Fruit fly (Drosophila melanogaster) whole organism, prepupa: ENCODE data around the gene Ccz1.

ENCODE experiments used
- Blimp-1 ChIP-seq: fragments of 200-800 bp; sonication (Bioruptor generic); optimal IDR thresholded peaks from 3 replicates; lab custom pipeline; 2017; ENCODE audit warnings: missing biosample characterization, missing genetic modification characterization, mild to moderate bottlenecking, moderate library complexity, missing genetic modification reagents
- CG15336 ChIP-seq: fragments of 200-800 bp; sonication (Bioruptor generic); IDR thresholded peaks from 2 replicates; pipeline ENCODE4 v1.3.6; 2022; ENCODE audit warnings: missing biosample characterization, missing genetic modification characterization
- CG1621 ChIP-seq: fragments of 200-800 bp; sonication (Bioruptor generic); optimal IDR thresholded peaks from 3 replicates; lab custom pipeline; 2018; ENCODE audit warnings: missing biosample characterization, mild to moderate bottlenecking, missing genetic modification characterization
- CG3032 ChIP-seq: fragments of 200-800 bp; optimal IDR thresholded peaks from 2 replicates; lab custom pipeline; 2019; ENCODE audit warnings: missing biosample characterization, mild to moderate bottlenecking, missing genetic modification characterization, moderate library complexity
- CG32006 ChIP-seq: fragments of 200-800 bp; sonication (Bioruptor generic); optimal IDR thresholded peaks from 3 replicates; lab custom pipeline; 2017; ENCODE audit warnings: missing biosample characterization, mild to moderate bottlenecking, missing genetic modification characterization
- CG34406 ChIP-seq: fragments of 200-800 bp; sonication (Bioruptor generic); optimal IDR thresholded peaks from 3 replicates; lab custom pipeline; 2016; ENCODE audit warnings: missing biosample characterization, missing genetic modification characterization
- CG6163 ChIP-seq: fragments of 200-800 bp; sonication (Bioruptor generic); IDR thresholded peaks from 3 replicates; pipeline ENCODE4 v1.3.6; 2022; ENCODE audit warnings: missing biosample characterization, missing genetic modification characterization
- CG6276 ChIP-seq: fragments of 200-800 bp; sonication (Bioruptor generic); optimal IDR thresholded peaks from 2 replicates; lab custom pipeline; 2017; ENCODE audit warnings: missing biosample characterization, mild to moderate bottlenecking, missing genetic modification characterization
- CG6792 ChIP-seq: fragments of 200-800 bp; sonication (Bioruptor generic); optimal IDR thresholded peaks from 3 replicates; lab custom pipeline; 2016; ENCODE audit warnings: missing biosample characterization, missing genetic modification characterization
- CG6808 ChIP-seq: fragments of 200-800 bp; sonication (Bioruptor generic); optimal IDR thresholded peaks from 3 replicates; lab custom pipeline; 2017; ENCODE audit warnings: missing biosample characterization, missing genetic modification characterization, mild to moderate bottlenecking, moderate library complexity, missing genetic modification reagents
- CG6854 ChIP-seq: fragments of 200-800 bp; sonication (Bioruptor generic); optimal IDR thresholded peaks from 2 replicates; lab custom pipeline; 2017; ENCODE audit warnings: missing biosample characterization, mild to moderate bottlenecking, missing genetic modification characterization
- CG8119 ChIP-seq: fragments of 200-800 bp; sonication (Bioruptor generic); IDR thresholded peaks from 3 replicates; pipeline ENCODE4 v1.3.6; 2022; ENCODE audit warnings: missing biosample characterization, missing genetic modification characterization
- CG8632 ChIP-seq: fragments of 200-800 bp; sonication (Bioruptor generic); optimal IDR thresholded peaks from 3 replicates; lab custom pipeline; 2016; ENCODE audit warnings: missing biosample characterization, missing genetic modification characterization
- Eip78C ChIP-seq: fragments of 200-800 bp; sonication (Bioruptor generic); peaks from one replicate; lab custom pipeline; 2016; ENCODE audit warnings: missing biosample characterization, missing genetic modification characterization
- Eip93F ChIP-seq: fragments of 200-800 bp; sonication (Bioruptor generic); optimal IDR thresholded peaks from 2 replicates; lab custom pipeline; 2016; ENCODE audit warnings: missing biosample characterization, mild to moderate bottlenecking, missing genetic modification characterization
- Ets96B ChIP-seq: fragments of 200-800 bp; optimal IDR thresholded peaks from 2 replicates; lab custom pipeline; 2019; ENCODE audit warnings: missing biosample characterization, mild to moderate bottlenecking, missing genetic modification characterization, moderate library complexity
- Gug ChIP-seq: fragments of 200-800 bp; sonication (Bioruptor generic); IDR thresholded peaks from 2 replicates; pipeline ENCODE4 v1.3.6; 2022; ENCODE audit warnings: missing biosample characterization, missing genetic modification characterization
- Hr38 ChIP-seq: sonication (Bioruptor generic); optimal IDR thresholded peaks from 2 replicates; lab custom pipeline; 2016; ENCODE audit warnings: missing biosample characterization, missing genetic modification characterization
- Hr39 ChIP-seq: fragments of 200-800 bp; sonication (Bioruptor generic); optimal IDR thresholded peaks from 2 replicates; lab custom pipeline; 2016; ENCODE audit warnings: missing biosample characterization, missing genetic modification characterization
- Hr4 ChIP-seq: fragments of 200-800 bp; sonication (Bioruptor generic); optimal IDR thresholded peaks from 3 replicates; lab custom pipeline; 2016; ENCODE audit warnings: missing biosample characterization, missing genetic modification characterization
- OdsH ChIP-seq: fragments of 200-800 bp; sonication (Bioruptor generic); optimal IDR thresholded peaks from 3 replicates; lab custom pipeline; 2016; ENCODE audit warnings: missing biosample characterization, missing genetic modification characterization
- Smox ChIP-seq: fragments of 200-800 bp; sonication (Bioruptor generic); optimal IDR thresholded peaks from 3 replicates; lab custom pipeline; 2016; ENCODE audit warnings: missing biosample characterization, missing genetic modification characterization
- achi ChIP-seq: fragments of 200-800 bp; sonication (Bioruptor generic); optimal IDR thresholded peaks from 3 replicates; lab custom pipeline; 2016; ENCODE audit warnings: missing biosample characterization, missing genetic modification characterization
- cyc ChIP-seq: fragments of 200-800 bp; sonication (Bioruptor generic); optimal IDR thresholded peaks from 3 replicates; lab custom pipeline; 2016; ENCODE audit warnings: missing biosample characterization, missing genetic modification characterization
- eg ChIP-seq: fragments of 200-800 bp; sonication (Bioruptor generic); IDR thresholded peaks from 3 replicates; pipeline ENCODE4 v1.3.6; 2022; ENCODE audit warnings: missing biosample characterization, missing genetic modification characterization
- fkh ChIP-seq: fragments of 200-800 bp; sonication (Bioruptor generic); optimal IDR thresholded peaks from 3 replicates; lab custom pipeline; 2017; ENCODE audit warnings: missing biosample characterization, mild to moderate bottlenecking, missing genetic modification characterization, moderate library complexity
- lz ChIP-seq: fragments of 200-800 bp; sonication (Bioruptor generic); optimal IDR thresholded peaks from 3 replicates; lab custom pipeline; 2016; ENCODE audit warnings: missing biosample characterization, missing genetic modification characterization
- salr ChIP-seq, 2 experiments: fragments of 200-800 bp; sonication (Bioruptor generic); optimal IDR thresholded peaks; 3 replicates each; lab custom pipeline; 2016 to 2018; ENCODE audit warnings: missing biosample characterization in 2 of 2, missing genetic modification characterization in 2 of 2, mild to moderate bottlenecking in 1 of 2
- spab ChIP-seq: fragments of 200-800 bp; sonication (Bioruptor generic); optimal IDR thresholded peaks from 2 replicates; lab custom pipeline; 2017; ENCODE audit warnings: missing biosample characterization, mild to moderate bottlenecking, missing genetic modification characterization, missing genetic modification reagents
- ss ChIP-seq, 2 experiments: fragments of 200-800 bp; sonication (Bioruptor generic); optimal IDR thresholded peaks; 2 replicates in 1 of 2; 3 replicates in 1 of 2; lab custom pipeline; 2017 to 2018; ENCODE audit warnings: mild to moderate bottlenecking in 2 of 2, missing biosample characterization in 2 of 2, missing genetic modification characterization in 2 of 2, moderate library complexity in 1 of 2

The Ccz1 gene

dm6 chr3L:3935567-3936207 lies 36.7 kb upstream of the Ccz1 start, which contains the start of gene Eip63F-1 (continued):
- TF ChIP-seq Smox (GFP tag; lab: Kevin White, UChicago) (no peak), CG6854 (no peak), CG3032 (tag; lab: Kevin White, UChicago) (no peak), cyc (GFP tag; lab: Kevin White, UChicago) (peak; percentile 4), CG6163 (GFP tag; lab: Robert Waterston, UW) (no peak; the same call in 2 of the 3 replicates), ss (GFP tag; optimal IDR thresholded peaks at IDR 0.05; lab: Kevin White, UChicago) (no peak), CG1621 (tag; lab: Kevin White, UChicago) (no peak), CG6792 (no peak), spab (GFP tag; lab: Kevin White, UChicago) (no peak), Gug (GFP tag; lab: Robert Waterston, UW) (peak; percentile 44; the same call in 1 of the 2 replicates), CG8632 (GFP tag; lab: Kevin White, UChicago) (no peak), lz (GFP tag; lab: Kevin White, UChicago) (no peak), Hr38 (GFP tag; lab: Kevin White, UChicago) (no peak), OdsH (GFP tag; lab: Kevin White, UChicago) (peak; percentile 54), achi (peak; percentile 35), salr (GFP tag; optimal IDR thresholded peaks at IDR 0.05; lab: Kevin White, UChicago) (peak in 1 of 2 experiments; percentile 45)

DNA sequence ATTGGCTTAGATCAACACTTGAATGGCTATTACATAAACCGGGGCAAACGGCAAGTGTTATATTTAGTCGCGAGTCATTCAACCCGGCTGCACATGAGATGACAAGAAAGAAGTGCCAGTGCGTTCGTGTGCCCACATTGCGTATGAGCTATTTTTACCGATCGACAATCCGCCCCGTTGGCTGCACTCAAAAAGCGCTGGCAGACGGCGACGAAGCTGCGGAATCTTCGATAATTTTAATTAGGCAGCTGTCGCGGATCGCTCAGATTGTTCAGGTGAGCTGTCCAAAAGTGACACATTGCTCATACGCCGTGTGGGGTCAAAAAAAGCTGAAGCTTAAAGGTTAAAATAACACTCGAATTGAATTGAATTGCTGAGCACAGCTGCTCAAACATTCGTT lies 35.2 kb upstream of the Ccz1 start:
- TF ChIP-seq Hr4 (GFP tag; lab: Kevin White, UChicago) (peak; percentile 1), eg (GFP tag; lab: Robert Waterston, UW) (0 out of 3 replicates have a peak, but pooled peaks have one; percentile 20), CG32006 (GFP tag; lab: Kevin White, UChicago) (peak; percentile 44), Hr39 (GFP tag; lab: Kevin White, UChicago) (no peak)
- TF ChIP-seq, all 60 proteins: peak for 3

- TF ChIP-seq CG6163 (GFP tag; lab: Robert Waterston, UW) (peak; percentile 69), Hr38 (GFP tag; lab: Kevin White, UChicago) (no peak), CG8119 (GFP tag; lab: Robert Waterston, UW) (peak; percentile 74), CG15336 (peak; percentile 75), CG6276 (GFP tag; lab: Kevin White, UChicago) (peak; percentile 44), Eip93F (peak; percentile 38), CG8632 (GFP tag; lab: Kevin White, UChicago) (no peak), Blimp-1 (GFP tag; lab: Kevin White, UChicago) (peak; percentile 4), CG6792 (no peak), eg (GFP tag; lab: Robert Waterston, UW) (peak; percentile 86), CG3032 (tag; lab: Kevin White, UChicago) (no peak), Eip78C (GFP tag; lab: Kevin White, UChicago) (peak; percentile 38)
- TF ChIP-seq, all 60 proteins: peak for 8
These were observed 34.6 kb upstream of the Ccz1 start for dm6 chr3L:3933599-3933998.

dm6 chr3L:3932742-3933289 lies 33.9 kb upstream of the Ccz1 start:
- TF ChIP-seq CG6808 (GFP tag; lab: Kevin White, UChicago) (no peak), Eip78C (GFP tag; lab: Kevin White, UChicago) (peak; percentile 69), fkh (GFP tag; lab: Kevin White, UChicago) (peak; percentile 80)

- TF ChIP-seq fkh (GFP tag; lab: Kevin White, UChicago) (peak; percentile 51), CG34406 (no peak)
These were observed 32.8 kb upstream of the Ccz1 start for dm6 chr3L:3931778-3932177.

DNA sequence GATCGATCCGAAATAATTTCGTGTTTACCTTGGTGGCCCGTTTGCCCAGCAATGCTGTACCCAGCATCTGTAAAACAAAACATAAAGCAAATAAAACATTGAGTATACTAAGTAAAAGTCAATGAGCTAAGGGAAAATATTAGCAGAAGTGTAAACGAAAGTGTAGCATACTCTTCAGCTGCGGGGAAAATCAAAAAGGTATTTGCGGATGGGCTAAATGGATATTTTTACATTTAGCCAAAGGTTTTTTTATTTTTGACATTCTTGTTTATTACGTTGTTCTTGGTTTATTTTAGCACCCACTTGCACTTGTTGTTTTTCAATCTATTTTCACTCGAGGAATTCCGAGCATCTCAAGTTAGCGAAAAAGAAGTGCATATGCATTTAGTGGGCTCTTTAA lies 32.0 kb upstream of the Ccz1 start:
- TF ChIP-seq fkh (GFP tag; lab: Kevin White, UChicago) = peak; percentile 45
- TF ChIP-seq Ets96B (tag; lab: Kevin White, UChicago) = no peak
- peak; percentile 14; the same call in 1 of the 3 replicates for TF ChIP-seq CG8119 (GFP tag; lab: Robert Waterston, UW)
